Fruit fly (Drosophila melanogaster): ENCODE measurements around the gene Sfp70A4.

Gene Sfp70A4

dm6 chr3L:13267254-13267653 is 29.4 kb downstream of the Sfp70A4 start (continued):
- peak; percentile 79 for TF ChIP-seq CG3919 (GFP tag; optimal IDR thresholded peaks at IDR 0.05)
- peak; percentile 67 for TF ChIP-seq Eip75B (GFP tag; optimal IDR thresholded peaks at IDR 0.05)
- TF ChIP-seq CG6792 (GFP tag; optimal IDR thresholded peaks at IDR 0.05): peak; percentile 69
- TF ChIP-seq CG3032 (tag; optimal IDR thresholded peaks at IDR 0.05): peak; percentile 82
- TF ChIP-seq spab (GFP tag; optimal IDR thresholded peaks at IDR 0.05): peak; percentile 62
- no peak for TF ChIP-seq Blimp-1 (GFP tag; optimal IDR thresholded peaks at IDR 0.05)
- peak; percentile 25 for TF ChIP-seq lz (GFP tag; optimal IDR thresholded peaks at IDR 0.05)
- TF ChIP-seq dac (GFP tag; optimal IDR thresholded peaks at IDR 0.05): no peak

DNA sequence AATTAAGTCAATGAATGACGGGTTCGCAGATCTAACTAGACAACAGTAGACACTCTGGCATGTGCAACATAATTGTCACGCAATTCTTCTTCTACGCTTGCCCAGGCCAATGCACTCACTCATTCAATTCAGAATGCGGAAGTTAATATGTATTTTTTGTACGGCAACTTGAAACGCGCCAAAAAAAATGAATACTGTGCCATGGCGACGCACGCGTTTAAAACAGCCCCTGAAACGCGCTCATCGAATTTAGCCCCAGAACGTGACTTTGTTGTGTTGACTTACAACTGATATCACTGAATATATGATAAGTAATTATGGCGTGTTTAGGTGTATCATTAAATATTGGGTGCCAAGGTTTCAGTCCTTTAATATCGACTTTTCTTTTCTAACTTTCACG is 30.6 kb downstream of the Sfp70A4 start:
- no peak for TF ChIP-seq svp (GFP tag)
- TF ChIP-seq CG10669 (GFP tag; optimal IDR thresholded peaks at IDR 0.05): no peak
- no peak for TF ChIP-seq CG34406 (GFP tag; optimal IDR thresholded peaks at IDR 0.05)
- TF ChIP-seq CG6163 (GFP tag; IDR thresholded peaks at IDR 0.05): no peak
- no peak for TF ChIP-seq topi (GFP tag; optimal IDR thresholded peaks at IDR 0.05)
- no peak for TF ChIP-seq CG9139 (GFP tag; optimal IDR thresholded peaks at IDR 0.05)
- TF ChIP-seq dsx (GFP tag; optimal IDR thresholded peaks at IDR 0.05; ENCODE audit: poor library complexity, severe bottlenecking): no peak

dm6 chr3L:13263801-13264200 is 32.9 kb downstream of the Sfp70A4 start:
- TF ChIP-seq Sox14 (GFP tag; optimal IDR thresholded peaks at IDR 0.05): peak; percentile 61
- TF ChIP-seq CG8632 (GFP tag; optimal IDR thresholded peaks at IDR 0.05): peak; percentile 36
- TF ChIP-seq Eip75B (GFP tag; optimal IDR thresholded peaks at IDR 0.05): peak; percentile 57
- peak; percentile 3 for TF ChIP-seq fd85E (GFP tag; optimal IDR thresholded peaks at IDR 0.05)
- peak; percentile 55 for TF ChIP-seq net (GFP tag; optimal IDR thresholded peaks at IDR 0.05)
- TF ChIP-seq CG1621 (tag; optimal IDR thresholded peaks at IDR 0.05): peak; percentile 13
- TF ChIP-seq CG32006 (GFP tag; optimal IDR thresholded peaks at IDR 0.05): peak; percentile 53
- TF ChIP-seq svp (GFP tag): peak; percentile 60
- TF ChIP-seq achi (GFP tag; optimal IDR thresholded peaks at IDR 0.05): peak; percentile 61
- TF ChIP-seq CG8119 (GFP tag; IDR thresholded peaks at IDR 0.05): peak; percentile 43; the same call in 1 of the 3 replicates
- no peak for TF ChIP-seq fkh (GFP tag; optimal IDR thresholded peaks at IDR 0.05)
- no peak for TF ChIP-seq dac (GFP tag; optimal IDR thresholded peaks at IDR 0.05)
- 0 out of 3 replicates have a peak, but pooled peaks have one; percentile 12 for TF ChIP-seq eg (GFP tag; IDR thresholded peaks at IDR 0.05)
- no peak for TF ChIP-seq Blimp-1 (GFP tag; optimal IDR thresholded peaks at IDR 0.05)
- no peak for TF ChIP-seq CG11294 (GFP tag; IDR thresholded peaks at IDR 0.05)
- peak; percentile 26 for TF ChIP-seq CG9139 (GFP tag; optimal IDR thresholded peaks at IDR 0.05)
- peak; percentile 57 for TF ChIP-seq pdm3 (GFP tag; optimal IDR thresholded peaks at IDR 0.05)
- peak; percentile 48 for TF ChIP-seq lz (GFP tag; optimal IDR thresholded peaks at IDR 0.05)
- peak; percentile 57 for TF ChIP-seq CG6792 (GFP tag; optimal IDR thresholded peaks at IDR 0.05)
- peak; percentile 59 for TF ChIP-seq cyc (GFP tag; optimal IDR thresholded peaks at IDR 0.05)
- peak; percentile 26; the same call in 1 of the 2 replicates for TF ChIP-seq CG15336 (GFP tag; IDR thresholded peaks at IDR 0.05)
- no peak for TF ChIP-seq CG11762 (GFP tag; optimal IDR thresholded peaks at IDR 0.05; ENCODE audit: insufficient read depth)
- peak; percentile 31 for TF ChIP-seq fd59A (GFP tag; optimal IDR thresholded peaks at IDR 0.05)
- peak; percentile 16 for TF ChIP-seq CG7368 (GFP tag; optimal IDR thresholded peaks at IDR 0.05)
- no peak for TF ChIP-seq Eip93F (GFP tag; optimal IDR thresholded peaks at IDR 0.05)
- no peak for TF ChIP-seq CG8319 (GFP tag; optimal IDR thresholded peaks at IDR 0.05)
- TF ChIP-seq Met (GFP tag; optimal IDR thresholded peaks at IDR 0.05): peak; percentile 57
- peak; percentile 49 for TF ChIP-seq CG3032 (tag; optimal IDR thresholded peaks at IDR 0.05)
- no peak for TF ChIP-seq Hr38 (GFP tag; optimal IDR thresholded peaks at IDR 0.05)
- TF ChIP-seq CG10669 (GFP tag; optimal IDR thresholded peaks at IDR 0.05): peak; percentile 56
- TF ChIP-seq CG6163 (GFP tag; IDR thresholded peaks at IDR 0.05): peak; percentile 12; the same call in 1 of the 3 replicates
- peak; percentile 52 for TF ChIP-seq acj6 (GFP tag; optimal IDR thresholded peaks at IDR 0.05)
- no peak for TF ChIP-seq CG16779 (tag; optimal IDR thresholded peaks at IDR 0.05)
- TF ChIP-seq Hr4 (GFP tag; optimal IDR thresholded peaks at IDR 0.05): peak; percentile 36
- TF ChIP-seq Hr39 (GFP tag; optimal IDR thresholded peaks at IDR 0.05): peak; percentile 45
- no peak for TF ChIP-seq CG6854 (GFP tag; optimal IDR thresholded peaks at IDR 0.05)
- no peak for TF ChIP-seq vri (GFP tag; optimal IDR thresholded peaks at IDR 0.05)
- peak; percentile 88 for TF ChIP-seq Eip78C (GFP tag)
- peak; percentile 22 for TF ChIP-seq Ets21C (GFP tag; optimal IDR thresholded peaks at IDR 0.05)
- peak; percentile 37 for TF ChIP-seq Lpt (GFP tag; optimal IDR thresholded peaks at IDR 0.05)
- peak; percentile 67 for TF ChIP-seq spab (GFP tag; optimal IDR thresholded peaks at IDR 0.05)
- TF ChIP-seq CG11902 (GFP tag; optimal IDR thresholded peaks at IDR 0.05): peak; percentile 27
- TF ChIP-seq CG31627 (GFP tag; optimal IDR thresholded peaks at IDR 0.05): peak; percentile 58

Data from whole organism, prepupa.